Worm (Caenorhabditis elegans): ENCODE measurements around the gene ensh-1.

ce11 chrX:8957974-8958373 lies 52.8 kb downstream of the ensh-1 start:
- no peak for TF ChIP-seq him-1 (tag; optimal IDR thresholded peaks at IDR 0.05)
- no peak for TF ChIP-seq W03F9.2 (tag; optimal IDR thresholded peaks at IDR 0.05)

Data from whole organism, L4/young adult.